Worm (Caenorhabditis elegans) whole organism, L3 larva: ENCODE results near the gene nhr-76.

Source experiments
- R02D3.7 ChIP-seq: fragments of 150-350 bp; optimal IDR thresholded peaks from 2 replicates; lab custom pipeline; 2014; ENCODE audit warnings: missing biosample characterization, missing genetic modification characterization
- ZK546.5 ChIP-seq: sonication (generic microtip); optimal IDR thresholded peaks from 2 replicates; lab custom pipeline; 2017; ENCODE audit warnings: missing biosample characterization, missing genetic modification characterization
- aly-2 ChIP-seq: fragments of 150-350 bp; optimal IDR thresholded peaks from 2 replicates; lab custom pipeline; 2014; ENCODE audit warnings: missing biosample characterization, missing genetic modification characterization
- ama-1 ChIP-seq: fragments of 150-350 bp; optimal IDR thresholded peaks from 2 replicates; lab custom pipeline; 2018
- ceh-16 ChIP-seq: sonication (generic microtip); optimal IDR thresholded peaks from 2 replicates; lab custom pipeline; 2017; ENCODE audit warnings: missing biosample characterization, missing genetic modification characterization
- ceh-28 ChIP-seq: fragments of 150-350 bp; optimal IDR thresholded peaks from 2 replicates; lab custom pipeline; 2014; ENCODE audit warnings: missing biosample characterization, missing genetic modification reagents, missing genetic modification characterization
- ceh-82 ChIP-seq: fragments of 150-350 bp; optimal IDR thresholded peaks from 2 replicates; lab custom pipeline; 2014; ENCODE audit warnings: missing biosample characterization, missing genetic modification characterization
- daf-12 ChIP-seq: fragments of 150-350 bp; optimal IDR thresholded peaks from 2 replicates; lab custom pipeline; 2014; ENCODE audit warnings: missing biosample characterization, missing genetic modification reagents, missing genetic modification characterization
- egl-27 ChIP-seq: sonication (generic microtip); optimal IDR thresholded peaks from 4 replicates; lab custom pipeline; 2017; ENCODE audit warnings: missing biosample characterization, missing genetic modification reagents, missing genetic modification characterization
- egl-5 ChIP-seq: fragments of 150-350 bp; optimal IDR thresholded peaks from 2 replicates; lab custom pipeline; 2017; ENCODE audit warnings: missing biosample characterization, missing genetic modification reagents, missing genetic modification characterization, inconsistent platforms
- elt-1 ChIP-seq: fragments of 150-350 bp; optimal IDR thresholded peaks from 2 replicates; lab custom pipeline; 2014; ENCODE audit warnings: missing biosample characterization, missing genetic modification characterization
- elt-2 ChIP-seq: sonication (generic microtip); optimal IDR thresholded peaks from 2 replicates; lab custom pipeline; 2016; ENCODE audit warnings: missing genetic modification reagents, mild to moderate bottlenecking, missing genetic modification characterization, missing compliant biosample characterization
- elt-3 ChIP-seq, 3 experiments: fragments of 150-350 bp in 1 of 3; sonication (generic microtip) in 2 of 3; optimal IDR thresholded peaks; 2 replicates in 2 of 3; 4 replicates in 1 of 3; lab custom pipeline; 2014 to 2017; ENCODE audit warnings: missing biosample characterization in 3 of 3, missing genetic modification characterization in 3 of 3
- eor-1 ChIP-seq, 2 experiments: fragments of 150-350 bp; optimal IDR thresholded peaks; 2 replicates each; lab custom pipeline; 2014 to 2018; ENCODE audit warnings: missing biosample characterization in 2 of 2, missing genetic modification characterization in 2 of 2
- fkh-10 ChIP-seq: sonication (generic microtip); optimal IDR thresholded peaks from 2 replicates; lab custom pipeline; 2017; ENCODE audit warnings: missing biosample characterization, missing genetic modification reagents, missing genetic modification characterization
- fos-1 ChIP-seq: fragments of 150-350 bp; optimal IDR thresholded peaks from 2 replicates; lab custom pipeline; 2014; ENCODE audit warnings: missing biosample characterization, missing genetic modification characterization
- hmg-11 ChIP-seq: sonication (generic microtip); optimal IDR thresholded peaks from 2 replicates; lab custom pipeline; 2016; ENCODE audit warnings: missing genetic modification characterization, missing compliant biosample characterization
- jun-1 ChIP-seq: fragments of 150-350 bp; optimal IDR thresholded peaks from 2 replicates; lab custom pipeline; 2014; ENCODE audit warnings: missing biosample characterization, missing genetic modification reagents, missing genetic modification characterization
- lin-15B ChIP-seq: fragments of 150-350 bp; optimal IDR thresholded peaks from 2 replicates; lab custom pipeline; 2014; ENCODE audit warnings: missing biosample characterization, missing genetic modification characterization
- lsy-12 ChIP-seq: sonication (generic microtip); optimal IDR thresholded peaks from 2 replicates; lab custom pipeline; 2016; ENCODE audit warnings: mild to moderate bottlenecking, missing genetic modification characterization, missing compliant biosample characterization
- mdl-1 ChIP-seq: fragments of 150-350 bp; optimal IDR thresholded peaks from 2 replicates; lab custom pipeline; 2014; ENCODE audit warnings: missing biosample characterization, missing genetic modification characterization
- mml-1 ChIP-seq: fragments of 150-350 bp; sonication (generic microtip); optimal IDR thresholded peaks from 3 replicates; lab custom pipeline; 2014; ENCODE audit warnings: missing biosample characterization, missing genetic modification characterization
- nfya-1 ChIP-seq: sonication (generic microtip); optimal IDR thresholded peaks from 2 replicates; lab custom pipeline; 2017; ENCODE audit warnings: missing genetic modification characterization, mild to moderate bottlenecking, missing compliant biosample characterization, antibody characterized with exemption, moderate library complexity; ENCODE audit not compliant: insufficient read depth
- nhr-237 ChIP-seq: fragments of 150-350 bp; optimal IDR thresholded peaks from 2 replicates; lab custom pipeline; 2014; ENCODE audit warnings: missing biosample characterization, missing genetic modification characterization
- nhr-25 ChIP-seq: sonication (generic microtip); optimal IDR thresholded peaks from 2 replicates; lab custom pipeline; 2017; ENCODE audit warnings: missing biosample characterization, missing genetic modification characterization
- nhr-28 ChIP-seq: fragments of 150-350 bp; optimal IDR thresholded peaks from 2 replicates; lab custom pipeline; 2014; ENCODE audit warnings: missing biosample characterization, missing genetic modification characterization
- nhr-43 ChIP-seq: sonication (generic microtip); optimal IDR thresholded peaks from 2 replicates; lab custom pipeline; 2016; ENCODE audit warnings: mild to moderate bottlenecking, missing genetic modification characterization, missing compliant biosample characterization; ENCODE audit not compliant: poor library complexity, severe bottlenecking
- nhr-67 ChIP-seq: fragments of 150-350 bp; optimal IDR thresholded peaks from 2 replicates; lab custom pipeline; 2014; ENCODE audit warnings: missing biosample characterization, missing genetic modification characterization
- nhr-76 ChIP-seq: fragments of 150-350 bp; sonication (generic microtip); optimal IDR thresholded peaks from 5 replicates; lab custom pipeline; 2014; ENCODE audit warnings: missing biosample characterization, missing genetic modification characterization
- nhr-77 ChIP-seq: fragments of 150-350 bp; optimal IDR thresholded peaks from 2 replicates; lab custom pipeline; 2014; ENCODE audit warnings: missing biosample characterization, missing genetic modification characterization
- pha-4 ChIP-seq: fragments of 150-350 bp; optimal IDR thresholded peaks from 2 replicates; lab custom pipeline; 2014; ENCODE audit warnings: missing biosample characterization, missing genetic modification reagents, missing genetic modification characterization
- pqm-1 ChIP-seq: fragments of 150-350 bp; optimal IDR thresholded peaks from 2 replicates; lab custom pipeline; 2017; ENCODE audit warnings: missing biosample characterization, missing genetic modification characterization, inconsistent platforms
- sea-2 ChIP-seq: fragments of 150-350 bp; sonication (generic microtip); optimal IDR thresholded peaks from 4 replicates; lab custom pipeline; 2014; ENCODE audit warnings: missing biosample characterization, missing genetic modification reagents, missing genetic modification characterization
- skn-1 ChIP-seq: fragments of 150-350 bp; optimal IDR thresholded peaks from 2 replicates; lab custom pipeline; 2014; ENCODE audit warnings: missing biosample characterization, missing genetic modification characterization
- tbx-2 ChIP-seq: sonication (generic microtip); optimal IDR thresholded peaks from 2 replicates; lab custom pipeline; 2016; ENCODE audit warnings: mild to moderate bottlenecking, missing genetic modification characterization, missing compliant biosample characterization
- unc-39 ChIP-seq: sonication (generic microtip); optimal IDR thresholded peaks from 4 replicates; lab custom pipeline; 2017; ENCODE audit warnings: missing biosample characterization, missing genetic modification characterization
- unc-62 ChIP-seq: fragments of 150-350 bp; sonication (generic microtip); optimal IDR thresholded peaks from 4 replicates; lab custom pipeline; 2014; ENCODE audit warnings: missing biosample characterization, missing genetic modification reagents, missing genetic modification characterization
- zag-1 ChIP-seq: fragments of 150-350 bp; optimal IDR thresholded peaks from 2 replicates; lab custom pipeline; 2014; ENCODE audit warnings: missing biosample characterization, missing genetic modification characterization
- ztf-11 ChIP-seq: fragments of 150-350 bp; optimal IDR thresholded peaks from 2 replicates; lab custom pipeline; 2014; ENCODE audit warnings: missing biosample characterization, missing genetic modification characterization
- ztf-4 ChIP-seq: fragments of 150-350 bp; optimal IDR thresholded peaks from 2 replicates; lab custom pipeline; 2014; ENCODE audit warnings: missing biosample characterization, missing genetic modification characterization

The nhr-76 gene

DNA sequence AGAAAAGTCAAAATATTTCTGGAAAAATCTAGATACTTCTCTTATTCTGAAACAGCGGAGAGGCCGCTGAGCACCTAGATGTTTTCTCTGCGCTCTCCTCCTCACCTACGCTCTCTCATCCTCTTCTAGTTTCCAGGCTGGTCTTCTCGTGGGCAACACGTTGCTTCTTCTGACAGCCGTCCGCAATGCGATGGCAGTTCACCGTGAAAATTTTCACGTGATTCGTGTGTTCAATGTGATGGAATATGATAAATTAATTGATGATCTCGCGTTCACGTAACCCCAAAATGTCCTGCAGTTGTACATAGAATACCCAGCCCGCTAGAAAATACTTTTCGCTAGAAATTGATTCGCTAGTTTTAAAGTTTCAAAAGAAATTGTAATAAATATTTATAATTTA lies 6.2 kb downstream of the nhr-76 start:
- no peak for TF ChIP-seq sea-2 (GFP tag; lab: Kevin White, UChicago)
- TF ChIP-seq egl-5 (tag; lab: Kevin White, UChicago), result no peak
- TF ChIP-seq lin-15B (tag; lab: Kevin White, UChicago), result no peak
- TF ChIP-seq nhr-25 (tag; lab: Kevin White, UChicago), result no peak
- no peak for TF ChIP-seq jun-1
- TF ChIP-seq ceh-28 (tag; lab: Kevin White, UChicago), result no peak
- no peak for TF ChIP-seq pqm-1 (tag; lab: Kevin White, UChicago)
- TF ChIP-seq daf-12 (tag; lab: Kevin White, UChicago), result no peak
- no peak for TF ChIP-seq egl-27 (tag; lab: Kevin White, UChicago)
- no peak for TF ChIP-seq nhr-237 (tag; lab: Kevin White, UChicago)
- TF ChIP-seq ZK546.5 (tag; lab: Kevin White, UChicago), result no peak
- no peak for TF ChIP-seq zag-1 (tag; lab: Kevin White, UChicago)
- no peak for TF ChIP-seq unc-62
- TF ChIP-seq, all 47 proteins: peak for 0

DNA sequence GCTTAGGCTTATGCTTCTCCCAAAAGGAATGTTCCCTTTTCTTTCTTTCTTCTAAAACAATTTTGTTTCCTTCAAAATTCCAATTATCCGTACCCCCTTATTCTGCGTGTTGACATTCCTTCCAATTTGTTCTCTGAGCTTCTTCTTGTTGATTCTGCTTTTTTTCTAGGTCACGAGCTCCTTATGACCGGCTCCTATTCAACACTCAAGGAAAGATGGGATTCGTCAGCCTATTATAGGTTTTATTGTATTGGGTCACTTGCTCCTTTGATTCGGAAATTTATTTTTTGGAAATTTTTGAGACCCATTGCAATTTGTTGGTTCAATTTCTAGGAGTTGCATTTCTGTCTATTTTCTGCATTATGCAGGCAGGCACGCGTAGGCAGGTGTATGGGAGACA lies 11.8 kb downstream of the nhr-76 start:
- TF ChIP-seq mdl-1 (tag; lab: Kevin White, UChicago) (no peak), ztf-11 (tag; lab: Kevin White, UChicago) (no peak), zag-1 (tag; lab: Kevin White, UChicago) (no peak), egl-5 (tag; lab: Kevin White, UChicago) (no peak), nhr-67 (tag; lab: Kevin White, UChicago) (no peak), aly-2 (tag; lab: Kevin White, UChicago) (no peak)

DNA sequence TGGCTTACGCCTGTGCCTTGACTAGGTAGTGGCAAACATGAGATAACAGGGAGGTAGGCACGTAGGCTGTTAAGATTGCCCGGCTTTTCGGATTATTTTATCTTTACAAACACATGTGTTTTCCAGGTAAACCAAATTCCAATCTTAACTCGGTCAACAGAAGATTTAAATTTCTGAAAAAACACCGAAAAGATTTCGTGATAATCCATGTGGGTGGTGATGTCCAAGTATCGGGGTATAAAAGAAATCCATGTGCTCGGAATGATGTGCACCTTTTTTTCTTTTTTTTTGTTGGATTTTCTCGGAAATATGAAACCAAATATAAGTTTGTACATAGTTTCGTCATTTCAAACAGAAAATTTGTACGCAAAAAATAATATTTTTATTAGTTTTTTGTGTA lies 16.1 kb downstream of the nhr-76 start:
- no peak for TF ChIP-seq nhr-25 (tag; lab: Kevin White, UChicago)
- no peak for TF ChIP-seq mdl-1 (tag; lab: Kevin White, UChicago)
- TF ChIP-seq fos-1 (tag; lab: Kevin White, UChicago), result no peak
- TF ChIP-seq unc-39 (tag; lab: Kevin White, UChicago), result no peak
- TF ChIP-seq sea-2 (GFP tag; lab: Kevin White, UChicago), result no peak
- no peak for TF ChIP-seq elt-2
- no peak for TF ChIP-seq nfya-1 (tag; lab: Kevin White, UChicago)
- no peak for TF ChIP-seq nhr-237 (tag; lab: Kevin White, UChicago)
- no peak for TF ChIP-seq nhr-43
- no peak for TF ChIP-seq tbx-2 (tag; lab: Kevin White, UChicago)
- TF ChIP-seq hmg-11 (tag; lab: Kevin White, UChicago), result no peak
- TF ChIP-seq R02D3.7 (tag; lab: Kevin White, UChicago), result no peak
- TF ChIP-seq, all 47 proteins: peak for 0

DNA sequence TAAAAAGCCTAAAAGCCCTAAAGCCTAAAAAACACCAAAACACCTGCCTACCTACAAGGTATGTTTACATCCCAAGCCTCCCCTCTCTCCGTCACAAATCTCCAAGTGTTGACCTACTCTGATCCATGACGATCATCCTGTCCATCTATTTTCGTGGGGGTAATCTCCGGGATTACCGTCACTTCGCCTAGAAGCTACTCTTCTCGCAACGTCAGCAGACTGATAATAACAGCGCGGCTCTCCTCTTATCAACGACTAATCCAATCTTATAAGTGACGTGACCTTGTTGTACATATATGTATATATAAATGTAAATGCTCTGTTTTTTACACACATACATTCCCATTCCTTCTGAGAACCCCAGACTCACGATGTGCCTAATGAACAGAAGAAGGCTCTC lies 21.0 kb downstream of the nhr-76 start:
- TF ChIP-seq lin-15B (tag; lab: Kevin White, UChicago), result no peak
- no peak for TF ChIP-seq ama-1 (lab: Kevin White, UChicago)
- TF ChIP-seq egl-5 (tag; lab: Kevin White, UChicago), result no peak
- no peak for TF ChIP-seq nhr-77 (tag; lab: Kevin White, UChicago)
- no peak for TF ChIP-seq skn-1
- TF ChIP-seq elt-1, result no peak
- TF ChIP-seq elt-3 (tag; optimal IDR thresholded peaks at IDR 0.05; lab: Kevin White, UChicago), result no peak
- TF ChIP-seq nhr-237 (tag; lab: Kevin White, UChicago), result no peak
- no peak for TF ChIP-seq unc-39 (tag; lab: Kevin White, UChicago)
- TF ChIP-seq ztf-4, result no peak
- no peak for TF ChIP-seq fkh-10 (GFP tag; lab: Kevin White, UChicago)
- TF ChIP-seq egl-27 (tag; lab: Kevin White, UChicago), result no peak
- no peak for TF ChIP-seq unc-62

DNA sequence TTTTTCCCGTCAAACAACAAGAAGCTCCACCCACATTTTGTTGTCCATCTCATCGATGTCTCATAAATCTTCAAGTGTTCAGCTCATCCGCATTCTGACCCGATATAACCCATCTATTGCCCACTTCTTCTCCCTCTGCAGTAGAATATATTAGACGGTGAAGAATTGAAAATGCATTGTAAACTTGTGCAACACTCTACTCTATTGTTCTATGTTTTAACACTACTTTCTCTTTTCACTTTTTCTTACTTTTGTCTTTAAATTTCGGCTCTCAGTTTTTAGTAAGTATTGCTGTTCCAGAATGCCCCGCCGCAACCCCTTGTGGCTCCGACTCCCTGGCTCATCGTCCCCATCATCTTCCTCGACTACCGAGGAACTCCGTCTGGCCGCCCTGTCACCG lies 22.0 kb downstream of the nhr-76 start, which contains the start of gene K11H12.9:
K11H12.9 (plus strand) TSS at position 301 of the 400 bp plus-strand sequence.
- no peak for TF ChIP-seq mml-1 (tag; lab: Kevin White, UChicago)
- no peak for TF ChIP-seq eor-1 (tag; optimal IDR thresholded peaks at IDR 0.05; lab: Kevin White, UChicago)
- TF ChIP-seq ceh-16 (tag; lab: Kevin White, UChicago), result no peak
- no peak for TF ChIP-seq R02D3.7 (tag; lab: Kevin White, UChicago)
- TF ChIP-seq zag-1 (tag; lab: Kevin White, UChicago), result no peak
- no peak for TF ChIP-seq ceh-82 (tag; lab: Kevin White, UChicago)
- no peak for TF ChIP-seq egl-27 (tag; lab: Kevin White, UChicago)
- TF ChIP-seq nhr-25 (tag; lab: Kevin White, UChicago), result no peak
- no peak for TF ChIP-seq fos-1 (tag; lab: Kevin White, UChicago)
- no peak for TF ChIP-seq nhr-28
- TF ChIP-seq hmg-11 (tag; lab: Kevin White, UChicago), result no peak
- TF ChIP-seq nhr-76 (tag; lab: Kevin White, UChicago), result no peak
- no peak for TF ChIP-seq ama-1 (lab: Kevin White, UChicago)
- TF ChIP-seq lsy-12 (tag; lab: Kevin White, UChicago), result no peak
- TF ChIP-seq pha-4, result no peak
- no peak for TF ChIP-seq tbx-2 (tag; lab: Kevin White, UChicago)
- no peak for TF ChIP-seq nfya-1 (tag; lab: Kevin White, UChicago)
- TF ChIP-seq egl-5 (tag; lab: Kevin White, UChicago), result no peak
- TF ChIP-seq aly-2 (tag; lab: Kevin White, UChicago), result no peak
